Worm (Caenorhabditis elegans): ENCODE measurements around the gene K01A11.1.

DNA sequence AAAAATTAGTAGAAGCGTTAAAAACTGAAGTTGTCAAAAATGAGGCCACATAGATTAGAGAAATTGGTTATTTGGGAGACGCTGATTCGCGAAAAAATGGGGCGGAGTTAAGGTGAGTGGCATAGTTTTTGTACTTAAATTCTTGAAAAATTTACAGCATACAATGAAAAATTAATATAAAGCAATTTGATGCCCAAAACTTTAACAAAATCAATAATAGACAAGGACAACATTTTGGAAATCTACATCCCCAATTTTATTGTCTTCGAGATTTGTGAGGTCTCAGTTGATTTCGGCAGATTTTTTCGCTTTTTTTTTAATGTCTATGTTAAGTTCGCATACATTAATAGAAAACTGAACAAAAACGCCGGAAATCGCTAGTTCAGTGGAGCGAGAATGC, 45.0 kb upstream of the K01A11.1 start:
- TF ChIP-seq sdc-2 (tag; optimal IDR thresholded peaks at IDR 0.05): peak; percentile 71
- peak; percentile 70 for TF ChIP-seq unc-42 (tag; optimal IDR thresholded peaks at IDR 0.05)
- no peak for TF ChIP-seq ama-1 (optimal IDR thresholded peaks at IDR 0.05)
- peak; percentile 97 for TF ChIP-seq tbx-2 (tag; optimal IDR thresholded peaks at IDR 0.05)
- no peak for TF ChIP-seq nhr-11 (tag; optimal IDR thresholded peaks at IDR 0.05)
- no peak for TF ChIP-seq pha-4 (tag; optimal IDR thresholded peaks at IDR 0.05)
- TF ChIP-seq tbx-7 (tag; optimal IDR thresholded peaks at IDR 0.05): peak; percentile 99
- TF ChIP-seq nfya-1 (tag; optimal IDR thresholded peaks at IDR 0.05): no peak
